Worm (Caenorhabditis elegans): ENCODE data around the gene F47B10.6.

The F47B10.6 gene

DNA sequence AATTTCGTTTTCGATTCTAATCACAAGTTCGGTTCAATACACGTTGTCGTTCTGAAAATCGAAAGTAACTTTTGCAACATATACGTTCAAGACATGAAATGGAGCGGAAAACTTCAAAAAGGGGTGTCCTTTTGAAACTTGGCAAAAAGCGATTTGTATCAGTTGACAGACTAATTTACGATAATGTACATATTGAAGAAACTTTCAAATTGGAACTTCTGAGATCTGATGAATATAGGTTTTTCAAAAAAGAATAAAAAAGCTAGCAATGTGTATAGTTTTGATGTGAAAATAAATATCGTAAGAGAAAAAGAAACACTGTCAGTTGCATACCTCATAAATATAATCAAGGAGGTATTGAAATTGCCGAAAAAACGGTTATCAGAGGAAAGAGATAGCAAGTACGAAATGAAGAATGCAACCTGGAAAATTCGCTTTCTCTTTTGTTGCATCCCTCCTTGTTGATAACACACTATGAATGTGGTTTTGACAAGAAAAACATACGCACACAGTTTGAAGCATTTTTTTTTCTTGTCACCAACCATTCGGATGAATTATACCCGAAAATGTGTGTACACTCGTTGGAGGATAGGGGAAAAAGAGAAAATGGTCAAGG, 40.8 kb downstream of the F47B10.6 start, which contains the start of gene dgn-1:
TSS of gene dgn-1 (minus strand) at position 51 of the 616 bp plus-strand sequence.
- TF ChIP-seq lsy-2 (tag; optimal IDR thresholded peaks at IDR 0.05) (no peak), pha-4 (tag; optimal IDR thresholded peaks at IDR 0.05) (no peak), ztf-11 (tag; optimal IDR thresholded peaks at IDR 0.05) (no peak), sptf-1 (tag; optimal IDR thresholded peaks at IDR 0.05) (no peak), nhr-2 (tag; optimal IDR thresholded peaks at IDR 0.05) (no peak)

DNA sequence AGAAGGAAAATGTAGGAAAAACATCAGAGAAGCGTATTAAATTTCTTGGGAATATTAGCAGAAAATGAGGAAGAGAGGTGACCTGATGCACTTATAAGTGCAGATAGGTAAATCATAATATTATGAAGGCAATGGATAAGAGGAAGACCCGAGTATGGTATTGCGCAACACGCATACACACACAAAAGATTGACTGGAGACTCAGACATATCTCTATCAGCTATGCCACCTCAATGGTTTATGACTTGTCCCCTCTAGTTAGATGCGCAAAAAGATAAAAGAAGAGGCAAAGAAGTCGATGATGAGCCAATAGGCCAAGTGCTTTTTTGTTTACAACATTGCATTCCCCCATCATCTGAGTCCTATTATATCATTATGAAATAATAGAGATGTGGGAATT, 43.8 kb downstream of the F47B10.6 start:
- TF ChIP-seq elt-1 (tag; optimal IDR thresholded peaks at IDR 0.05; ENCODE audit: borderline replicate concordance, insufficient read depth) (peak; percentile 91), nhr-28 (tag; optimal IDR thresholded peaks at IDR 0.05) (no peak), ham-2 (GFP tag; optimal IDR thresholded peaks at IDR 0.05) (peak; percentile 32), sem-2 (GFP tag; optimal IDR thresholded peaks at IDR 0.05) (no peak), bed-3 (GFP tag; optimal IDR thresholded peaks at IDR 0.05) (no peak), lin-13 (tag; optimal IDR thresholded peaks at IDR 0.05) (no peak), mab-5 (tag; optimal IDR thresholded peaks at IDR 0.05) (no peak), flh-1 (GFP tag; optimal IDR thresholded peaks at IDR 0.05) (no peak), mep-1 (tag; optimal IDR thresholded peaks at IDR 0.05) (no peak), lsy-2 (tag; optimal IDR thresholded peaks at IDR 0.05) (no peak), ceh-83 (GFP tag; optimal IDR thresholded peaks at IDR 0.05) (no peak), snpc-4 (tag; optimal IDR thresholded peaks at IDR 0.05) (no peak), ceh-43 (GFP tag; optimal IDR thresholded peaks at IDR 0.05) (no peak), blmp-1 (tag; optimal IDR thresholded peaks at IDR 0.05) (no peak), pha-4 (tag; optimal IDR thresholded peaks at IDR 0.05) (no peak), ces-1 (GFP tag; optimal IDR thresholded peaks at IDR 0.05) (no peak), mls-2 (tag; optimal IDR thresholded peaks at IDR 0.05) (no peak), ceh-39 (tag; optimal IDR thresholded peaks at IDR 0.05) (no peak), lin-32 (GFP tag; optimal IDR thresholded peaks at IDR 0.05) (no peak), elt-3 (tag; optimal IDR thresholded peaks at IDR 0.05) (no peak), M03D4.4 (tag; optimal IDR thresholded peaks at IDR 0.05) (no peak), nhr-2 (tag; optimal IDR thresholded peaks at IDR 0.05) (peak; percentile 86), unc-120 (tag; optimal IDR thresholded peaks at IDR 0.05; ENCODE audit: poor library complexity, severe bottlenecking) (no peak), zip-8 (tag; optimal IDR thresholded peaks at IDR 0.05) (peak; percentile 88), cnd-1 (tag; optimal IDR thresholded peaks at IDR 0.05) (no peak), drap-1 (GFP tag; optimal IDR thresholded peaks at IDR 0.05) (no peak), tbx-8 (GFP tag; optimal IDR thresholded peaks at IDR 0.05) (no peak), nhr-76 (tag; optimal IDR thresholded peaks at IDR 0.05) (no peak), sptf-1 (tag; optimal IDR thresholded peaks at IDR 0.05) (no peak), unc-39 (tag; optimal IDR thresholded peaks at IDR 0.05) (no peak), ztf-11 (tag; optimal IDR thresholded peaks at IDR 0.05) (no peak), unc-62 (GFP tag; optimal IDR thresholded peaks at IDR 0.05) (peak; percentile 66), hlh-1 (tag; optimal IDR thresholded peaks at IDR 0.05) (no peak)

DNA sequence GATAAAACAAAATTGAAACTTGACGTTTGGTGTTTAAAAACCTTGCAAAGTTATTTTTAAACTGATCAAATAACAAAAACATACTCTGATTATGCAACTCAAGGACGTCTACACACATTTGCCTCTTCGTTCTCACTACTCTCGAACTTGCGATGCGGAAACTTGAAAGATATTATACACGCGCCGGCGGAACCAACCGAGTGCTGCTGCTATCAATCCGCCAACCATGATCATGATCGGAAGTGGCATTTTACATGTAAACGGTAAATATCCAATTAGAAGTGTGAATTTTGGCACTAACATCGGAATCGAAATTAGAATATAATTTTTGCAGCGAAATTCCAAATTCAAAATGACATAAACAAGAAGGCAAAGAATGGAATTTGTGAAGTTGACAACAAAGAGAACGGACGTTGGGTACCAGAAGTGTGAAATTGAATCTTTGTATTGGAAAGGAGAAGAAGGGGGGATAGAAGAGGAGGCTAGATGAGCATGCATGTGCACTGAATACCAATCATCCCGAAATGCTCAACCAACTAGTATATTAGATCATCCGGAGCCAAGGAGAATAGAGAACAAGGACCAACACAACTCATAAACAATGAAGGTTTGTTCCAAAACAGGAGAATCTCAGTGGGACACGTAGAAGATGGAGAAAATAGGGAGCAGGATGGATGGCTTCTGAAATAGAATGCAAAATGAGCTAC, 45.2 kb downstream of the F47B10.6 start:
- TF ChIP-seq cnd-1 (tag; optimal IDR thresholded peaks at IDR 0.05) (no peak), ces-1 (GFP tag; optimal IDR thresholded peaks at IDR 0.05) (peak; percentile 79)
